Worm (Caenorhabditis elegans) whole organism, mixed stage, embryonic: Measurements from ENCODE around the gene Y34F4.3.

Experiments
- M03D4.4 ChIP-seq: sonication (generic microtip); optimal IDR thresholded peaks from 2 replicates; lab custom pipeline; 2017; ENCODE audit warnings: mild to moderate bottlenecking, missing genetic modification characterization, missing compliant biosample characterization
- bed-3 ChIP-seq: fragments of 200-800 bp; sonication (Bioruptor generic); optimal IDR thresholded peaks from 3 replicates; lab custom pipeline; 2018; ENCODE audit warnings: mild to moderate bottlenecking, missing genetic modification characterization, moderate library complexity, missing compliant biosample characterization
- blmp-1 ChIP-seq: fragments of 150-350 bp; optimal IDR thresholded peaks from 2 replicates; lab custom pipeline; 2014; ENCODE audit warnings: missing biosample characterization, missing genetic modification characterization
- ceh-83 ChIP-seq: fragments of 200-800 bp; sonication (Bioruptor generic); optimal IDR thresholded peaks from 2 replicates; lab custom pipeline; 2018; ENCODE audit warnings: mild to moderate bottlenecking, missing genetic modification characterization, missing compliant biosample characterization
- ces-1 ChIP-seq: fragments of 150-350 bp; optimal IDR thresholded peaks from 2 replicates; lab custom pipeline; 2014; ENCODE audit warnings: missing biosample characterization, missing genetic modification reagents, missing genetic modification characterization
- cnd-1 ChIP-seq: fragments of 200-800 bp; sonication (Bioruptor generic); optimal IDR thresholded peaks from 2 replicates; lab custom pipeline; 2018; ENCODE audit warnings: mild to moderate bottlenecking, missing genetic modification characterization, missing compliant biosample characterization
- drap-1 ChIP-seq: fragments of 200-800 bp; sonication (Bioruptor generic); optimal IDR thresholded peaks from 3 replicates; lab custom pipeline; 2018; ENCODE audit warnings: mild to moderate bottlenecking, missing genetic modification characterization, missing compliant biosample characterization
- elt-3 ChIP-seq: fragments of 150-350 bp; optimal IDR thresholded peaks from 2 replicates; lab custom pipeline; 2014; ENCODE audit warnings: missing biosample characterization, missing genetic modification characterization
- flh-1 ChIP-seq: fragments of 200-800 bp; sonication (Bioruptor generic); optimal IDR thresholded peaks from 2 replicates; lab custom pipeline; 2018; ENCODE audit warnings: mild to moderate bottlenecking, missing genetic modification characterization, moderate library complexity, missing compliant biosample characterization
- ham-2 ChIP-seq: fragments of 200-800 bp; sonication (Bioruptor generic); optimal IDR thresholded peaks from 2 replicates; lab custom pipeline; 2018; ENCODE audit warnings: mild to moderate bottlenecking, missing genetic modification characterization, missing compliant biosample characterization
- hlh-1 ChIP-seq: fragments of 150-350 bp; optimal IDR thresholded peaks from 2 replicates; lab custom pipeline; 2014; ENCODE audit warnings: missing biosample characterization, missing genetic modification reagents, missing genetic modification characterization
- lin-13 ChIP-seq: fragments of 150-350 bp; optimal IDR thresholded peaks from 2 replicates; lab custom pipeline; 2014; ENCODE audit warnings: missing biosample characterization, missing genetic modification characterization
- lin-32 ChIP-seq: fragments of 200-800 bp; sonication (Bioruptor generic); optimal IDR thresholded peaks from 2 replicates; lab custom pipeline; 2018; ENCODE audit warnings: mild to moderate bottlenecking, missing genetic modification characterization, missing compliant biosample characterization
- lsy-2 ChIP-seq: fragments of 150-350 bp; optimal IDR thresholded peaks from 2 replicates; lab custom pipeline; 2014; ENCODE audit warnings: missing biosample characterization, missing genetic modification characterization
- mls-2 ChIP-seq: sonication (generic microtip); optimal IDR thresholded peaks from 2 replicates; lab custom pipeline; 2016; ENCODE audit warnings: mild to moderate bottlenecking, missing genetic modification characterization, moderate library complexity, missing compliant biosample characterization
- nhr-2 ChIP-seq: fragments of 150-350 bp; optimal IDR thresholded peaks from 2 replicates; lab custom pipeline; 2014; ENCODE audit warnings: missing biosample characterization, missing genetic modification characterization
- nhr-237 ChIP-seq: fragments of 150-350 bp; optimal IDR thresholded peaks from 2 replicates; lab custom pipeline; 2014; ENCODE audit warnings: missing biosample characterization, missing genetic modification characterization
- nhr-28 ChIP-seq: fragments of 150-350 bp; optimal IDR thresholded peaks from 2 replicates; lab custom pipeline; 2014; ENCODE audit warnings: missing biosample characterization, missing genetic modification characterization
- nhr-76 ChIP-seq: sonication (generic microtip); optimal IDR thresholded peaks from 2 replicates; lab custom pipeline; 2017; ENCODE audit warnings: missing biosample characterization, missing genetic modification characterization
- pha-4 ChIP-seq: fragments of 150-350 bp; optimal IDR thresholded peaks from 2 replicates; lab custom pipeline; 2018; ENCODE audit warnings: missing biosample characterization, missing genetic modification reagents, missing genetic modification characterization
- sem-2 ChIP-seq: fragments of 200-800 bp; sonication (Bioruptor generic); optimal IDR thresholded peaks from 2 replicates; lab custom pipeline; 2018; ENCODE audit warnings: mild to moderate bottlenecking, missing genetic modification characterization, missing compliant biosample characterization
- snpc-4 ChIP-seq: fragments of 150-350 bp; optimal IDR thresholded peaks from 2 replicates; lab custom pipeline; 2014; ENCODE audit warnings: missing biosample characterization, missing genetic modification characterization
- sptf-1 ChIP-seq: sonication (generic microtip); optimal IDR thresholded peaks from 2 replicates; lab custom pipeline; 2017; ENCODE audit warnings: mild to moderate bottlenecking, missing genetic modification characterization, moderate library complexity, missing compliant biosample characterization
- tbx-8 ChIP-seq: fragments of 200-800 bp; sonication (Bioruptor generic); optimal IDR thresholded peaks from 2 replicates; lab custom pipeline; 2018; ENCODE audit warnings: mild to moderate bottlenecking, missing genetic modification characterization, moderate library complexity, missing compliant biosample characterization
- unc-120 ChIP-seq: sonication (generic microtip); optimal IDR thresholded peaks from 2 replicates; lab custom pipeline; 2017; ENCODE audit warnings: missing genetic modification characterization, missing compliant biosample characterization; ENCODE audit not compliant: poor library complexity, severe bottlenecking
- unc-39 ChIP-seq: fragments of 150-350 bp; optimal IDR thresholded peaks from 2 replicates; lab custom pipeline; 2014; ENCODE audit warnings: missing biosample characterization, missing genetic modification characterization
- unc-62 ChIP-seq: fragments of 150-350 bp; optimal IDR thresholded peaks from 2 replicates; lab custom pipeline; 2014; ENCODE audit warnings: missing biosample characterization, missing genetic modification reagents, missing genetic modification characterization
- zip-8 ChIP-seq: fragments of 150-350 bp; optimal IDR thresholded peaks from 2 replicates; lab custom pipeline; 2014; ENCODE audit warnings: missing biosample characterization, missing genetic modification characterization

Y34F4.3 gene

ce11 chrIII:1016080-1016479, at the start of gene Y34F4.3:
TSS of gene Y34F4.3 (minus strand) at chrIII:1016180.
- TF ChIP-seq tbx-8 (GFP tag; lab: Kevin White, UChicago) (no peak), lin-32 (GFP tag; lab: Kevin White, UChicago) (no peak), nhr-237 (no peak), unc-39 (tag; lab: Kevin White, UChicago) (no peak), bed-3 (GFP tag; lab: Kevin White, UChicago) (no peak)
- TF ChIP-seq, all 35 proteins: peak for 0

ce11 chrIII:1059961-1060360, 44.0 kb upstream of the Y34F4.3 start, which contains the start of gene BE0003N10.6:
TSS of gene BE0003N10.6 (minus strand) at chrIII:1060061.
- TF ChIP-seq lin-13 (tag; lab: Kevin White, UChicago), result no peak
- no peak for TF ChIP-seq snpc-4 (tag; lab: Kevin White, UChicago)
- TF ChIP-seq sem-2 (GFP tag; lab: Kevin White, UChicago), result no peak
- no peak for TF ChIP-seq unc-62 (GFP tag; lab: Kevin White, UChicago)
- no peak for TF ChIP-seq flh-1 (GFP tag; lab: Kevin White, UChicago)
- TF ChIP-seq nhr-28, result no peak
- no peak for TF ChIP-seq ceh-83 (GFP tag; lab: Kevin White, UChicago)
- TF ChIP-seq hlh-1, result no peak
- no peak for TF ChIP-seq lin-32 (GFP tag; lab: Kevin White, UChicago)
- no peak for TF ChIP-seq bed-3 (GFP tag; lab: Kevin White, UChicago)
- no peak for TF ChIP-seq unc-39 (tag; lab: Kevin White, UChicago)
- no peak for TF ChIP-seq pha-4 (tag; lab: Kevin White, UChicago)
- no peak for TF ChIP-seq tbx-8 (GFP tag; lab: Kevin White, UChicago)
- TF ChIP-seq unc-120 (tag; lab: Kevin White, UChicago), result no peak
- no peak for TF ChIP-seq mls-2 (tag; lab: Kevin White, UChicago)
- no peak for TF ChIP-seq lsy-2 (tag; lab: Kevin White, UChicago)
- no peak for TF ChIP-seq cnd-1 (tag; lab: Kevin White, UChicago)
- no peak for TF ChIP-seq drap-1
- TF ChIP-seq ces-1 (GFP tag; lab: Kevin White, UChicago), result no peak
- TF ChIP-seq elt-3 (tag; lab: Kevin White, UChicago), result no peak
- TF ChIP-seq, all 35 proteins: peak for 0

- TF ChIP-seq nhr-2 (tag; lab: Kevin White, UChicago) (no peak), elt-3 (tag; lab: Kevin White, UChicago) (no peak), sptf-1 (no peak)
Measured at ce11 chrIII:1058881-1059280, 42.9 kb upstream of the Y34F4.3 start.

DNA sequence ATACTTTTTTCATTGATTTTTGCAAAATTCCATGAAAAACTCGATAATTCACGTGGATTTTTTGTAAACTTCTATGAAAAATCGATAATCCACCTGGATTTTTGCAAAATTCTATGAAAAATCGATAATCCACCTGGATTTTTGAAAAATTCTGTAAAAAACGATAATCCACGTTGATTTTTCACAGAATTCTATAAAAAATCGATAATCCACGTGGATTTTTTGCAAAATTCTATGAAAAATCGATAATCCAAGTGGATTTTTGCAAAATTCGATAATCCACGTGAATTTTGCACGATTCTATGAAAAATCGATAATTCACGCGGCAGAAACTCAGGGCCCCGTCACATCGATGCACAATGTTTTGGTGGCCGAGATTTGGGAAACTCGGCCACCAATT, 42.1 kb upstream of the Y34F4.3 start:
- TF ChIP-seq M03D4.4 (tag; lab: Kevin White, UChicago) (no peak), blmp-1 (tag; lab: Kevin White, UChicago) (no peak), unc-39 (tag; lab: Kevin White, UChicago) (no peak), ces-1 (GFP tag; lab: Kevin White, UChicago) (no peak), nhr-237 (no peak), nhr-2 (tag; lab: Kevin White, UChicago) (no peak), pha-4 (tag; lab: Kevin White, UChicago) (no peak)

DNA sequence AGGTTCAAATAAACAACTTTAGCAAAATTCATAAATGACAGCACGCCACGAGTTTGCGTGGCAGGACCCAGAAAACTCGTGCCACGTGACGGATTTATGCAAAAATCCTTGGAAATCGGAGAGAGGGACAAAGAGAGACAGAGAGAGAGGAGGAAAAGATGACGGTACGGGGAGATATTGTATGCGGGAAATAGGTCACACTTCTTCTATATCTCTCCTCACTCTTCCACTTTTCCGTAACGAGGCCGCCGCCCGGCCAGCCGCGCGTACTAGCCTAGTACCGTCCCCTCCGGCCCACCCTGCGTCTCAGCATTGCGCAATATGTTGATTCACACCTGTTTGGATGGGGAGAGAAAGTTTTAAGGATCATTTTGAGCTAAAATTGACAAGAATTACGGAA, 38.1 kb upstream of the Y34F4.3 start:
- TF ChIP-seq zip-8 (tag; lab: Kevin White, UChicago) (peak; percentile 71), ham-2 (GFP tag; lab: Kevin White, UChicago) (peak; percentile 86), M03D4.4 (tag; lab: Kevin White, UChicago) (no peak), sptf-1 (peak; percentile 17), drap-1 (peak; percentile 4), ceh-83 (GFP tag; lab: Kevin White, UChicago) (peak; percentile 59), nhr-2 (tag; lab: Kevin White, UChicago) (peak; percentile 55), unc-39 (tag; lab: Kevin White, UChicago) (no peak), mls-2 (tag; lab: Kevin White, UChicago) (no peak)

DNA sequence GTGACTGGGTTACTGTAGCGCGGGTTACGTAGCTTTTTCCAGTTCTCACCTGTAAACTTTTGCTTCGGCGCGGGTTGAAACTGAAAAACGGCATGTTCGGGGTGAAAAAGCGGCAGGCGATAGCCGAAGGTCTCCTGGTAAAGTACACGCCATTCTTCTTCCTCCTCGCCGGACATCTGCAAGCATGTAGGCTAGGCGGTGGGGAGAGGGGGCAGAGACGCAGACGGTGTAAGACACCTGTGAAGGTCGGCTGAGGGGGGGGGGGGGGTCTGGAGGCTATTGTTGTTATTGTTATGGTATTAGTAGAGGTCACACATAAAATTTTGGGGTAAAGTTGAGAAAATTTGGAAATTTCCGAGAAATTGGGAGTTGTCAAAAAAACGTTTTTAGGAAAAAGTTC, 37.1 kb upstream of the Y34F4.3 start, which contains the start of gene fbxo-11.2:
Gene fbxo-11.2, minus strand, starts transcription at position 176 of the 400 bp plus-strand sequence.
- TF ChIP-seq M03D4.4 (tag; lab: Kevin White, UChicago), result peak; percentile 24
- peak; percentile 13 for TF ChIP-seq sptf-1
- TF ChIP-seq drap-1, result no peak
- TF ChIP-seq flh-1 (GFP tag; lab: Kevin White, UChicago), result no peak
- TF ChIP-seq nhr-76 (tag; lab: Kevin White, UChicago), result no peak
- TF ChIP-seq hlh-1, result no peak
- TF ChIP-seq cnd-1 (tag; lab: Kevin White, UChicago), result peak; percentile 41
- TF ChIP-seq mls-2 (tag; lab: Kevin White, UChicago), result no peak
- no peak for TF ChIP-seq lsy-2 (tag; lab: Kevin White, UChicago)
- peak; percentile 95 for TF ChIP-seq ham-2 (GFP tag; lab: Kevin White, UChicago)
- peak; percentile 16 for TF ChIP-seq tbx-8 (GFP tag; lab: Kevin White, UChicago)
- TF ChIP-seq, all 35 proteins: peak for 5
